Worm (Caenorhabditis elegans): ENCODE measurements around the gene irld-18.

Gene irld-18

ce11 chrIV:14572607-14573006, 8.2 kb downstream of the irld-18 start, which contains the start of gene glb-34:
glb-34 (minus strand) TSS chrIV:14572707.
- TF ChIP-seq ces-1 (GFP tag; optimal IDR thresholded peaks at IDR 0.05), result no peak
- no peak for TF ChIP-seq zip-8 (tag; optimal IDR thresholded peaks at IDR 0.05)
- no peak for TF ChIP-seq ztf-11 (tag; optimal IDR thresholded peaks at IDR 0.05)
- no peak for TF ChIP-seq mab-5 (tag; optimal IDR thresholded peaks at IDR 0.05)
- TF ChIP-seq drap-1 (GFP tag; optimal IDR thresholded peaks at IDR 0.05), result no peak
- no peak for TF ChIP-seq mls-2 (tag; optimal IDR thresholded peaks at IDR 0.05)
- TF ChIP-seq lsy-2 (tag; optimal IDR thresholded peaks at IDR 0.05), result no peak

ce11 chrIV:14571626-14572025, 9.2 kb downstream of the irld-18 start:
- TF ChIP-seq lin-13 (tag; optimal IDR thresholded peaks at IDR 0.05) (no peak), ces-1 (GFP tag; optimal IDR thresholded peaks at IDR 0.05) (no peak), unc-120 (tag; optimal IDR thresholded peaks at IDR 0.05; ENCODE audit: poor library complexity, severe bottlenecking) (no peak), flh-1 (GFP tag; optimal IDR thresholded peaks at IDR 0.05) (no peak), sptf-1 (tag; optimal IDR thresholded peaks at IDR 0.05) (no peak), snpc-4 (tag; optimal IDR thresholded peaks at IDR 0.05) (no peak), hlh-1 (tag; optimal IDR thresholded peaks at IDR 0.05) (no peak), ceh-39 (tag; optimal IDR thresholded peaks at IDR 0.05) (no peak), lsy-2 (tag; optimal IDR thresholded peaks at IDR 0.05) (no peak), nhr-28 (tag; optimal IDR thresholded peaks at IDR 0.05) (no peak), cnd-1 (tag; optimal IDR thresholded peaks at IDR 0.05) (no peak)

ce11 chrIV:14565062-14565461, 15.8 kb downstream of the irld-18 start, which contains the start of gene Y57G11B.2:
Y57G11B.2 (plus strand) TSS chrIV:14565362.
- TF ChIP-seq flh-1 (GFP tag; optimal IDR thresholded peaks at IDR 0.05) (no peak), pha-4 (tag; optimal IDR thresholded peaks at IDR 0.05) (no peak), M03D4.4 (tag; optimal IDR thresholded peaks at IDR 0.05) (no peak), drap-1 (GFP tag; optimal IDR thresholded peaks at IDR 0.05) (no peak), nhr-12 (tag; optimal IDR thresholded peaks at IDR 0.05) (no peak)

ce11 chrIV:14562649-14563268, 18.1 kb downstream of the irld-18 start:
- TF ChIP-seq hlh-1 (tag; optimal IDR thresholded peaks at IDR 0.05) (no peak), mep-1 (tag; optimal IDR thresholded peaks at IDR 0.05) (no peak), lsy-2 (tag; optimal IDR thresholded peaks at IDR 0.05) (no peak), cnd-1 (tag; optimal IDR thresholded peaks at IDR 0.05) (no peak), nhr-28 (tag; optimal IDR thresholded peaks at IDR 0.05) (no peak), M03D4.4 (tag; optimal IDR thresholded peaks at IDR 0.05) (no peak), sptf-1 (tag; optimal IDR thresholded peaks at IDR 0.05) (no peak), nhr-2 (tag; optimal IDR thresholded peaks at IDR 0.05) (no peak), ham-2 (GFP tag; optimal IDR thresholded peaks at IDR 0.05) (no peak), flh-1 (GFP tag; optimal IDR thresholded peaks at IDR 0.05) (no peak), nhr-12 (tag; optimal IDR thresholded peaks at IDR 0.05) (no peak), lin-32 (GFP tag; optimal IDR thresholded peaks at IDR 0.05) (no peak)

ce11 chrIV:14561677-14562076, 19.2 kb downstream of the irld-18 start:
- no peak for TF ChIP-seq mep-1 (tag; optimal IDR thresholded peaks at IDR 0.05)
- no peak for TF ChIP-seq elt-3 (tag; optimal IDR thresholded peaks at IDR 0.05)

- no peak for TF ChIP-seq M03D4.4 (tag; optimal IDR thresholded peaks at IDR 0.05)
- TF ChIP-seq mls-2 (tag; optimal IDR thresholded peaks at IDR 0.05), result no peak
- no peak for TF ChIP-seq ceh-83 (GFP tag; optimal IDR thresholded peaks at IDR 0.05)
Observed at ce11 chrIV:14559267-14559666, 21.6 kb downstream of the irld-18 start.

- TF ChIP-seq elt-1 (tag; optimal IDR thresholded peaks at IDR 0.05; ENCODE audit: borderline replicate concordance, insufficient read depth) (no peak), ceh-39 (tag; optimal IDR thresholded peaks at IDR 0.05) (no peak), nhr-28 (tag; optimal IDR thresholded peaks at IDR 0.05) (no peak), mep-1 (tag; optimal IDR thresholded peaks at IDR 0.05) (no peak), blmp-1 (tag; optimal IDR thresholded peaks at IDR 0.05) (no peak), ceh-83 (GFP tag; optimal IDR thresholded peaks at IDR 0.05) (no peak)
Observed at ce11 chrIV:14557642-14558041, 23.2 kb downstream of the irld-18 start.
